Fruit fly (Drosophila melanogaster) whole organism, embryonic: ENCODE measurements around the gene stas.

Experiments
- Ada2b ChIP-seq: fragments of 200-800 bp; sonication (Bioruptor generic); IDR thresholded peaks from 2 replicates; pipeline ENCODE4 v1.3.6; 2022; ENCODE audit warnings: missing biosample characterization, missing genetic modification characterization
- Antp ChIP-seq: fragments of 200-800 bp; sonication (Bioruptor generic); optimal IDR thresholded peaks from 3 replicates; lab custom pipeline; 2016; ENCODE audit warnings: missing biosample characterization, missing genetic modification characterization
- Bteb2 ChIP-seq: fragments of 200-800 bp; sonication (Bioruptor generic); optimal IDR thresholded peaks from 2 replicates; lab custom pipeline; 2016; ENCODE audit warnings: missing biosample characterization, missing genetic modification characterization
- CG10147 ChIP-seq: fragments of 200-800 bp; sonication (Bioruptor generic); optimal IDR thresholded peaks from 2 replicates; lab custom pipeline; 2019; ENCODE audit warnings: missing biosample characterization, mild to moderate bottlenecking, missing genetic modification characterization, moderate library complexity
- CG10543 ChIP-seq: fragments of 200-800 bp; sonication (Bioruptor generic); optimal IDR thresholded peaks from 3 replicates; lab custom pipeline; 2017; ENCODE audit warnings: missing biosample characterization, mild to moderate bottlenecking, missing genetic modification characterization, moderate library complexity
- CG11247 ChIP-seq: fragments of 200-800 bp; sonication (Bioruptor generic); IDR thresholded peaks from 2 replicates; pipeline ENCODE4 v1.3.6; 2022; ENCODE audit warnings: missing biosample characterization, missing genetic modification characterization
- CG14441 ChIP-seq: fragments of 200-800 bp; sonication (Bioruptor generic); IDR thresholded peaks from 2 replicates; pipeline ENCODE4 v1.3.6; 2022; ENCODE audit warnings: missing biosample characterization, missing genetic modification characterization
- CG14860 ChIP-seq: fragments of 200-800 bp; sonication (Bioruptor generic); IDR thresholded peaks from 3 replicates; pipeline ENCODE4 v1.3.6; 2022; ENCODE audit warnings: missing biosample characterization, missing genetic modification characterization; ENCODE audit not compliant: partially characterized antibody
- CG15696 ChIP-seq: fragments of 200-800 bp; sonication (Bioruptor generic); optimal IDR thresholded peaks from 2 replicates; lab custom pipeline; 2019; ENCODE audit warnings: missing biosample characterization, mild to moderate bottlenecking, missing genetic modification characterization, moderate library complexity
- CG1792 ChIP-seq: fragments of 200-800 bp; sonication (Bioruptor generic); optimal IDR thresholded peaks from 2 replicates; lab custom pipeline; 2016; ENCODE audit warnings: missing biosample characterization, missing genetic modification characterization
- CG3065 ChIP-seq: fragments of 200-800 bp; sonication (Bioruptor generic); optimal IDR thresholded peaks from 2 replicates; lab custom pipeline; 2016; ENCODE audit warnings: missing biosample characterization, missing genetic modification characterization
- CG5245 ChIP-seq: fragments of 200-800 bp; sonication (Bioruptor generic); optimal IDR thresholded peaks from 3 replicates; lab custom pipeline; 2016; ENCODE audit warnings: missing biosample characterization, missing genetic modification characterization
- CG7271 ChIP-seq: fragments of 200-800 bp; sonication (Bioruptor generic); optimal IDR thresholded peaks from 2 replicates; lab custom pipeline; 2018; ENCODE audit warnings: missing biosample characterization, mild to moderate bottlenecking, missing genetic modification characterization, moderate library complexity
- CG9437 ChIP-seq: fragments of 200-800 bp; sonication (Bioruptor generic); optimal IDR thresholded peaks from 2 replicates; lab custom pipeline; 2018; ENCODE audit warnings: missing biosample characterization, mild to moderate bottlenecking, missing genetic modification characterization
- CG9817 ChIP-seq: fragments of 200-800 bp; sonication (Bioruptor generic); optimal IDR thresholded peaks from 2 replicates; lab custom pipeline; 2018; ENCODE audit warnings: missing biosample characterization, mild to moderate bottlenecking, missing genetic modification characterization, moderate library complexity
- Dip2 ChIP-seq: fragments of 200-800 bp; sonication (Bioruptor generic); IDR thresholded peaks from 2 replicates; pipeline ENCODE4 v1.3.6; 2022; ENCODE audit warnings: missing biosample characterization, missing genetic modification characterization
- Dref ChIP-seq: fragments of 200-800 bp; sonication (Bioruptor generic); IDR thresholded peaks from 2 replicates; pipeline ENCODE4 v1.3.6; 2022; ENCODE audit warnings: missing biosample characterization, missing genetic modification characterization
- Ets97D ChIP-seq: fragments of 200-800 bp; sonication (Bioruptor generic); optimal IDR thresholded peaks from 3 replicates; lab custom pipeline; 2016; ENCODE audit warnings: missing biosample characterization, missing genetic modification characterization
- Fer3 ChIP-seq: fragments of 200-800 bp; sonication (Bioruptor generic); optimal IDR thresholded peaks from 2 replicates; lab custom pipeline; 2018; ENCODE audit warnings: missing biosample characterization, mild to moderate bottlenecking, missing genetic modification characterization, moderate library complexity
- H15 ChIP-seq: fragments of 200-800 bp; sonication (Bioruptor generic); IDR thresholded peaks from 3 replicates; pipeline ENCODE4 v1.3.6; 2022; ENCODE audit warnings: missing biosample characterization, missing genetic modification characterization
- Hr3 ChIP-seq: fragments of 200-800 bp; sonication (Bioruptor generic); optimal IDR thresholded peaks from 3 replicates; lab custom pipeline; 2016; ENCODE audit warnings: missing biosample characterization, missing genetic modification characterization
- MESR4 ChIP-seq: fragments of 200-800 bp; sonication (Bioruptor generic); optimal IDR thresholded peaks from 2 replicates; lab custom pipeline; 2018; ENCODE audit warnings: missing biosample characterization, mild to moderate bottlenecking, missing genetic modification characterization, moderate library complexity
- MTF-1 ChIP-seq: fragments of 200-800 bp; sonication (Bioruptor generic); optimal IDR thresholded peaks from 2 replicates; lab custom pipeline; 2018; ENCODE audit warnings: missing biosample characterization, mild to moderate bottlenecking, missing genetic modification characterization, borderline replicate concordance
- Mad ChIP-seq: fragments of 200-800 bp; sonication (Bioruptor generic); optimal IDR thresholded peaks from 2 replicates; lab custom pipeline; 2016; ENCODE audit warnings: missing biosample characterization, missing genetic modification characterization
- Max ChIP-seq: fragments of 200-800 bp; sonication (Bioruptor generic); optimal IDR thresholded peaks from 2 replicates; lab custom pipeline; 2016; ENCODE audit warnings: missing biosample characterization, mild to moderate bottlenecking, missing genetic modification characterization
- Nf-YB ChIP-seq: fragments of 200-800 bp; sonication (Bioruptor generic); optimal IDR thresholded peaks from 3 replicates; lab custom pipeline; 2019; ENCODE audit warnings: missing biosample characterization, mild to moderate bottlenecking, missing genetic modification characterization, moderate library complexity
- Oaz ChIP-seq: fragments of 200-800 bp; sonication (Bioruptor generic); IDR thresholded peaks from 2 replicates; pipeline ENCODE4 v1.3.6; 2022; ENCODE audit warnings: missing biosample characterization, missing genetic modification characterization
- Six4 ChIP-seq: fragments of 200-800 bp; sonication (Bioruptor generic); optimal IDR thresholded peaks from 2 replicates; lab custom pipeline; 2016; ENCODE audit warnings: missing biosample characterization, missing genetic modification characterization
- ase ChIP-seq: fragments of 200-800 bp; sonication (Bioruptor generic); IDR thresholded peaks from 3 replicates; pipeline ENCODE4 v1.3.6; 2022; ENCODE audit warnings: missing biosample characterization, missing genetic modification characterization
- cad ChIP-seq: fragments of >200 bp; optimal IDR thresholded peaks from 2 replicates; lab custom pipeline; 2017; ENCODE audit warnings: missing biosample characterization, missing genetic modification characterization
- chinmo ChIP-seq: fragments of 200-800 bp; sonication (Bioruptor generic); IDR thresholded peaks from 4 replicates; pipeline ENCODE4 v1.3.6; 2022; ENCODE audit warnings: missing biosample characterization, missing genetic modification characterization; ENCODE audit not compliant: partially characterized antibody
- dm ChIP-seq: fragments of 200-800 bp; sonication (Bioruptor generic); optimal IDR thresholded peaks from 3 replicates; lab custom pipeline; 2016; ENCODE audit warnings: missing biosample characterization, missing genetic modification characterization
- dmrt11E ChIP-seq: fragments of 200-800 bp; sonication (Bioruptor generic); optimal IDR thresholded peaks from 3 replicates; lab custom pipeline; 2018; ENCODE audit warnings: missing biosample characterization, mild to moderate bottlenecking, missing genetic modification characterization, moderate library complexity
- esg ChIP-seq: fragments of 200-800 bp; sonication (Bioruptor generic); conservative IDR thresholded peaks from 2 replicates; pipeline ENCODE4 v1.3.6; 2022; ENCODE audit warnings: missing biosample characterization, missing genetic modification characterization
- ewg ChIP-seq: fragments of 200-800 bp; sonication (Bioruptor generic); optimal IDR thresholded peaks from 3 replicates; lab custom pipeline; 2017; ENCODE audit warnings: mild to moderate bottlenecking, missing biosample characterization, missing genetic modification reagents, missing genetic modification characterization
- fd102C ChIP-seq: fragments of 200-800 bp; sonication (Bioruptor generic); optimal IDR thresholded peaks from 2 replicates; lab custom pipeline; 2018; ENCODE audit warnings: missing biosample characterization, mild to moderate bottlenecking, missing genetic modification characterization, moderate library complexity
- fu2 ChIP-seq: fragments of 200-800 bp; sonication (Bioruptor generic); optimal IDR thresholded peaks from 2 replicates; lab custom pipeline; 2016; ENCODE audit warnings: missing biosample characterization, missing genetic modification characterization
- gcm2 ChIP-seq: fragments of 200-800 bp; sonication (Bioruptor generic); optimal IDR thresholded peaks from 2 replicates; lab custom pipeline; 2016; ENCODE audit warnings: missing biosample characterization, missing genetic modification characterization
- hkb ChIP-seq, 2 experiments: fragments of 200-800 bp in 1 of 2; fragments of >200 bp in 1 of 2; sonication (Bioruptor generic) in 1 of 2; IDR thresholded peaks in 1 of 2; optimal IDR thresholded peaks in 1 of 2; 2 replicates each; pipeline versions ENCODE4 v1.3.6 to Lab custom; 2017 to 2022; ENCODE audit warnings: missing biosample characterization in 1 of 2, missing genetic modification characterization in 1 of 2
- hth ChIP-seq: fragments of >200 bp; optimal IDR thresholded peaks from 2 replicates; lab custom pipeline; 2017; ENCODE audit warnings: inconsistent platforms
- lmd ChIP-seq: fragments of 200-800 bp; sonication (Bioruptor generic); IDR thresholded peaks from 2 replicates; pipeline ENCODE4 v1.3.6; 2022; ENCODE audit warnings: missing biosample characterization, missing genetic modification characterization
- mam ChIP-seq: fragments of 200-800 bp; sonication (Bioruptor generic); optimal IDR thresholded peaks from 3 replicates; lab custom pipeline; 2016; ENCODE audit warnings: missing biosample characterization, missing genetic modification characterization
- pan ChIP-seq, 4 experiments: fragments of >200 bp in 3 of 4; fragments of 200-800 bp in 1 of 4; sonication (Bioruptor generic) in 1 of 4; optimal IDR thresholded peaks in 3 of 4; IDR thresholded peaks in 1 of 4; 2 replicates each; pipeline versions ENCODE4 v1.3.6 to Lab custom; 2017 to 2022; ENCODE audit warnings: missing biosample characterization in 2 of 4, missing genetic modification characterization in 2 of 4, mixed read lengths in 1 of 4
- ranshi ChIP-seq: fragments of 200-800 bp; sonication (Bioruptor generic); IDR thresholded peaks from 2 replicates; pipeline ENCODE4 v1.3.6; 2022; ENCODE audit warnings: missing biosample characterization, missing genetic modification characterization
- ro ChIP-seq: fragments of 200-800 bp; sonication (Bioruptor generic); IDR thresholded peaks from 2 replicates; pipeline ENCODE4 v1.3.6; 2022; ENCODE audit warnings: missing biosample characterization, missing genetic modification characterization
- sisA ChIP-seq: fragments of 200-800 bp; sonication (Bioruptor generic); IDR thresholded peaks from 2 replicates; pipeline ENCODE4 v1.3.6; 2022; ENCODE audit warnings: missing biosample characterization, missing genetic modification characterization
- twi ChIP-seq: fragments of 200-800 bp; optimal IDR thresholded peaks from 2 replicates; lab custom pipeline; 2019; ENCODE audit warnings: missing biosample characterization, mild to moderate bottlenecking, missing genetic modification characterization, moderate library complexity
- vnd ChIP-seq: fragments of 200-800 bp; sonication (Bioruptor generic); IDR thresholded peaks from 3 replicates; pipeline ENCODE4 v1.3.6; 2022; ENCODE audit warnings: missing biosample characterization, missing genetic modification characterization; ENCODE audit not compliant: partially characterized antibody
- zf30C ChIP-seq: fragments of 200-800 bp; sonication (Bioruptor generic); optimal IDR thresholded peaks from 3 replicates; lab custom pipeline; 2018; ENCODE audit warnings: missing biosample characterization, mild to moderate bottlenecking, missing genetic modification characterization
- zfh1 ChIP-seq: fragments of 200-800 bp; sonication (Bioruptor generic); IDR thresholded peaks from 3 replicates; pipeline ENCODE4 v1.3.6; 2022; ENCODE audit warnings: missing biosample characterization, missing genetic modification characterization

The stas gene

DNA sequence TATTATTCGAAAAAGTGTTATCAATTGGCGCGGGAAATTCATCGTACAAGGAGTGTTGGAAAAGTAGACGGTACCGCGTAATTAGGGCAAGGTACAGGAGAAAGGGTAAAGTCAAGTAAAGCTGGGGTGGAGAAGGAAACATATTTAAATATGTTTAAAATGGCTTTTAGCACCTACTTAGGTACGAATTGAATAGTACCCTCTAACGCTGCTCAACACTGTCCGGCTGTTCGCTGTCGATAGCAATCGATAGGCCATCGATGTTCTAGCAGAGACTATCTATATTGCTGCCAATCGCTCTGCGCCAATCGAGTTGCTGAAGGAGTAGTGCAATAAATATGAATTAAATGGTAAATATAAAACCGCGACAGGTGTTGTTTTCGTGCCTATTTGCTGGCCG, 28.4 kb downstream of the stas start, which contains the start of gene X11L (continued):
- peak; percentile 49; the same call in 1 of the 3 replicates for TF ChIP-seq H15 (GFP tag; lab: Robert Waterston, UW)
- TF ChIP-seq CG11247, result peak; percentile 72
- no peak for TF ChIP-seq fd102C (GFP tag; lab: Kevin White, UChicago)
- TF ChIP-seq cad (GFP tag; lab: Kevin White, UChicago), result no peak
- no peak for TF ChIP-seq MTF-1 (GFP tag; lab: Kevin White, UChicago)
- no peak for TF ChIP-seq hth (lab: Kevin White, UChicago)
- peak; percentile 75 for TF ChIP-seq Antp
- no peak for TF ChIP-seq ro (GFP tag; lab: Robert Waterston, UW)
- TF ChIP-seq Max (GFP tag; lab: Kevin White, UChicago), result peak; percentile 34
- peak; percentile 53 for TF ChIP-seq ewg (GFP tag; lab: Kevin White, UChicago)
- peak; percentile 64 for TF ChIP-seq Mad (GFP tag; lab: Kevin White, UChicago)
- TF ChIP-seq ase (GFP tag; lab: Robert Waterston, UW), result peak; percentile 53; the same call in 2 of the 3 replicates
- TF ChIP-seq CG14860 (GFP tag; lab: Robert Waterston, UW), result peak; percentile 84
- peak; percentile 87 for TF ChIP-seq mam (GFP tag; lab: Kevin White, UChicago)
- peak; percentile 73 for TF ChIP-seq sisA (GFP tag; lab: Robert Waterston, UW)
- no peak for TF ChIP-seq CG9817
- peak; percentile 8 for TF ChIP-seq dm
- TF ChIP-seq Hr3 (GFP tag; lab: Kevin White, UChicago), result peak; percentile 76
- peak; percentile 40 for TF ChIP-seq Six4 (GFP tag; lab: Kevin White, UChicago)
- no peak for TF ChIP-seq CG3065 (GFP tag; lab: Kevin White, UChicago)
- TF ChIP-seq ranshi, result peak; percentile 64
- TF ChIP-seq dmrt11E (tag; lab: Kevin White, UChicago), result peak; percentile 49
- TF ChIP-seq CG10147 (GFP tag; lab: Kevin White, UChicago), result no peak
- TF ChIP-seq zfh1 (GFP tag; lab: Robert Waterston, UW), result peak; percentile 77; the same call in 2 of the 3 replicates
- TF ChIP-seq CG1792 (GFP tag; lab: Kevin White, UChicago), result peak; percentile 56
- peak; percentile 82 for TF ChIP-seq Ets97D (GFP tag; lab: Kevin White, UChicago)
- TF ChIP-seq chinmo (GFP tag; lab: Robert Waterston, UW), result peak; percentile 84; the same call in 3 of the 4 replicates
- peak; percentile 28; the same call in 1 of the 2 replicates for TF ChIP-seq esg
- TF ChIP-seq zf30C (GFP tag; lab: Kevin White, UChicago), result no peak
- TF ChIP-seq twi (tag; lab: Kevin White, UChicago), result peak; percentile 7
- TF ChIP-seq Nf-YB (GFP tag; lab: Kevin White, UChicago), result no peak
- TF ChIP-seq MESR4 (GFP tag; lab: Kevin White, UChicago), result no peak
- peak; percentile 65 for TF ChIP-seq gcm2 (GFP tag; lab: Kevin White, UChicago)
- TF ChIP-seq lmd, result peak; percentile 39; the same call in 1 of the 2 replicates
- TF ChIP-seq hkb (optimal IDR thresholded peaks at IDR 0.05; lab: Kevin White, UChicago), result no peak
- TF ChIP-seq hkb (GFP tag; IDR thresholded peaks at IDR 0.05; lab: Robert Waterston, UW), result no peak; the same call in none of the 2 replicates
- TF ChIP-seq Ada2b (GFP tag; lab: Robert Waterston, UW), result peak; percentile 28; the same call in 1 of the 2 replicates
- peak; percentile 10; the same call in 1 of the 2 replicates for TF ChIP-seq Oaz (GFP tag; lab: Robert Waterston, UW)
- TF ChIP-seq pan (optimal IDR thresholded peaks at IDR 0.05; lab: Kevin White, UChicago), result no peak
- peak in 1 of 2 experiments; percentile 64 for TF ChIP-seq pan (GFP tag; optimal IDR thresholded peaks at IDR 0.05 in 1 of 2, IDR thresholded peaks at IDR 0.05 in 1 of 2)
- TF ChIP-seq Fer3 (tag; lab: Kevin White, UChicago), result no peak
- TF ChIP-seq CG9437 (GFP tag; lab: Kevin White, UChicago), result peak; percentile 38
- TF ChIP-seq Dref, result peak; percentile 92
- TF ChIP-seq CG10543 (GFP tag; lab: Kevin White, UChicago), result no peak
- TF ChIP-seq CG5245 (GFP tag; lab: Kevin White, UChicago), result peak; percentile 66
- TF ChIP-seq fu2 (GFP tag; lab: Kevin White, UChicago), result peak; percentile 61
- no peak for TF ChIP-seq CG7271 (tag; lab: Kevin White, UChicago)
- TF ChIP-seq CG15696 (tag; lab: Kevin White, UChicago), result no peak
- peak; percentile 83 for TF ChIP-seq vnd
- TF ChIP-seq Dip2 (GFP tag; lab: Robert Waterston, UW), result no peak
- TF ChIP-seq CG14441 (GFP tag; lab: Robert Waterston, UW), result peak; percentile 52; the same call in 1 of the 2 replicates
- TF ChIP-seq Bteb2 (GFP tag; lab: Kevin White, UChicago), result peak; percentile 55
